Fruit fly (Drosophila melanogaster) whole organism, prepupa: Measurements from ENCODE around the gene CG11368.

ENCODE experiments used
- Blimp-1 ChIP-seq: fragments of 200-800 bp; sonication (Bioruptor generic); optimal IDR thresholded peaks from 3 replicates; lab custom pipeline; 2017; ENCODE audit warnings: missing biosample characterization, missing genetic modification characterization, mild to moderate bottlenecking, moderate library complexity, missing genetic modification reagents
- CG10631 ChIP-seq: fragments of 200-800 bp; sonication (Bioruptor generic); optimal IDR thresholded peaks from 2 replicates; lab custom pipeline; 2016; ENCODE audit warnings: missing biosample characterization, missing genetic modification characterization
- CG10669 ChIP-seq: fragments of 200-800 bp; sonication (Bioruptor generic); optimal IDR thresholded peaks from 3 replicates; lab custom pipeline; 2018; ENCODE audit warnings: missing biosample characterization, mild to moderate bottlenecking, missing genetic modification characterization, moderate library complexity
- CG11294 ChIP-seq: fragments of 200-800 bp; sonication (Bioruptor generic); IDR thresholded peaks from 2 replicates; pipeline ENCODE4 v1.3.6; 2022; ENCODE audit warnings: missing biosample characterization, missing genetic modification characterization
- CG11902 ChIP-seq: fragments of 200-800 bp; sonication (Bioruptor generic); optimal IDR thresholded peaks from 3 replicates; lab custom pipeline; 2016; ENCODE audit warnings: missing biosample characterization, missing genetic modification characterization
- CG16779 ChIP-seq: fragments of 200-800 bp; sonication (Bioruptor generic); optimal IDR thresholded peaks from 3 replicates; lab custom pipeline; 2017; ENCODE audit warnings: missing biosample characterization, mild to moderate bottlenecking, missing genetic modification characterization
- CG3032 ChIP-seq: fragments of 200-800 bp; optimal IDR thresholded peaks from 2 replicates; lab custom pipeline; 2019; ENCODE audit warnings: missing biosample characterization, mild to moderate bottlenecking, missing genetic modification characterization, moderate library complexity
- CG32006 ChIP-seq: fragments of 200-800 bp; sonication (Bioruptor generic); optimal IDR thresholded peaks from 3 replicates; lab custom pipeline; 2017; ENCODE audit warnings: missing biosample characterization, mild to moderate bottlenecking, missing genetic modification characterization
- CG6808 ChIP-seq: fragments of 200-800 bp; sonication (Bioruptor generic); optimal IDR thresholded peaks from 3 replicates; lab custom pipeline; 2017; ENCODE audit warnings: missing biosample characterization, missing genetic modification characterization, mild to moderate bottlenecking, moderate library complexity, missing genetic modification reagents
- CG7368 ChIP-seq: fragments of 200-800 bp; sonication (Bioruptor generic); optimal IDR thresholded peaks from 3 replicates; lab custom pipeline; 2016; ENCODE audit warnings: missing biosample characterization, missing genetic modification characterization
- CG8119 ChIP-seq: fragments of 200-800 bp; sonication (Bioruptor generic); IDR thresholded peaks from 3 replicates; pipeline ENCODE4 v1.3.6; 2022; ENCODE audit warnings: missing biosample characterization, missing genetic modification characterization
- CG8632 ChIP-seq: fragments of 200-800 bp; sonication (Bioruptor generic); optimal IDR thresholded peaks from 3 replicates; lab custom pipeline; 2016; ENCODE audit warnings: missing biosample characterization, missing genetic modification characterization
- CG9139 ChIP-seq: fragments of 200-800 bp; sonication (Bioruptor generic); optimal IDR thresholded peaks from 3 replicates; lab custom pipeline; 2017; ENCODE audit warnings: missing biosample characterization, mild to moderate bottlenecking, missing genetic modification characterization
- Eip75B ChIP-seq: fragments of 200-800 bp; sonication (Bioruptor generic); optimal IDR thresholded peaks from 3 replicates; lab custom pipeline; 2016; ENCODE audit warnings: missing biosample characterization, missing genetic modification characterization
- Eip78C ChIP-seq: fragments of 200-800 bp; sonication (Bioruptor generic); peaks from one replicate; lab custom pipeline; 2016; ENCODE audit warnings: missing biosample characterization, missing genetic modification characterization
- Eip93F ChIP-seq: fragments of 200-800 bp; sonication (Bioruptor generic); optimal IDR thresholded peaks from 2 replicates; lab custom pipeline; 2016; ENCODE audit warnings: missing biosample characterization, mild to moderate bottlenecking, missing genetic modification characterization
- Hr38 ChIP-seq: sonication (Bioruptor generic); optimal IDR thresholded peaks from 2 replicates; lab custom pipeline; 2016; ENCODE audit warnings: missing biosample characterization, missing genetic modification characterization
- Hr4 ChIP-seq: fragments of 200-800 bp; sonication (Bioruptor generic); optimal IDR thresholded peaks from 3 replicates; lab custom pipeline; 2016; ENCODE audit warnings: missing biosample characterization, missing genetic modification characterization
- OdsH ChIP-seq: fragments of 200-800 bp; sonication (Bioruptor generic); optimal IDR thresholded peaks from 3 replicates; lab custom pipeline; 2016; ENCODE audit warnings: missing biosample characterization, missing genetic modification characterization
- Sox102F ChIP-seq: fragments of 200-800 bp; sonication (Bioruptor generic); optimal IDR thresholded peaks from 2 replicates; lab custom pipeline; 2016; ENCODE audit warnings: missing biosample characterization, mild to moderate bottlenecking, missing genetic modification characterization
- acj6 ChIP-seq: fragments of 200-800 bp; sonication (Bioruptor generic); optimal IDR thresholded peaks from 3 replicates; lab custom pipeline; 2016; ENCODE audit warnings: missing biosample characterization, missing genetic modification characterization
- dac ChIP-seq: fragments of 200-800 bp; sonication (Bioruptor generic); optimal IDR thresholded peaks from 2 replicates; lab custom pipeline; 2017; ENCODE audit warnings: missing biosample characterization, mild to moderate bottlenecking, missing genetic modification characterization
- dsx ChIP-seq: fragments of 200-800 bp; optimal IDR thresholded peaks from 3 replicates; lab custom pipeline; 2019; ENCODE audit warnings: missing biosample characterization, mild to moderate bottlenecking, missing genetic modification characterization, moderate library complexity; ENCODE audit not compliant: poor library complexity, severe bottlenecking
- eg ChIP-seq: fragments of 200-800 bp; sonication (Bioruptor generic); IDR thresholded peaks from 3 replicates; pipeline ENCODE4 v1.3.6; 2022; ENCODE audit warnings: missing biosample characterization, missing genetic modification characterization
- esn ChIP-seq: fragments of 200-800 bp; sonication (Bioruptor generic); optimal IDR thresholded peaks from 2 replicates; lab custom pipeline; 2016; ENCODE audit warnings: missing biosample characterization, mild to moderate bottlenecking, missing genetic modification characterization, moderate library complexity
- fd85E ChIP-seq: fragments of 200-800 bp; sonication (Bioruptor generic); optimal IDR thresholded peaks from 3 replicates; lab custom pipeline; 2016; ENCODE audit warnings: missing biosample characterization, missing genetic modification characterization
- lz ChIP-seq: fragments of 200-800 bp; sonication (Bioruptor generic); optimal IDR thresholded peaks from 3 replicates; lab custom pipeline; 2016; ENCODE audit warnings: missing biosample characterization, missing genetic modification characterization
- net ChIP-seq: fragments of 200-800 bp; sonication (Bioruptor generic); optimal IDR thresholded peaks from 3 replicates; lab custom pipeline; 2016; ENCODE audit warnings: missing biosample characterization, missing genetic modification characterization
- pdm3 ChIP-seq: fragments of 200-800 bp; sonication (Bioruptor generic); optimal IDR thresholded peaks from 3 replicates; lab custom pipeline; 2016; ENCODE audit warnings: missing biosample characterization, missing genetic modification characterization
- spab ChIP-seq: fragments of 200-800 bp; sonication (Bioruptor generic); optimal IDR thresholded peaks from 2 replicates; lab custom pipeline; 2017; ENCODE audit warnings: missing biosample characterization, mild to moderate bottlenecking, missing genetic modification characterization, missing genetic modification reagents
- svp ChIP-seq: fragments of 200-800 bp; sonication (Bioruptor generic); peaks from one replicate; lab custom pipeline; 2016; ENCODE audit warnings: missing biosample characterization, missing genetic modification characterization
- topi ChIP-seq: fragments of 200-800 bp; sonication (Bioruptor generic); optimal IDR thresholded peaks from 3 replicates; lab custom pipeline; 2016; ENCODE audit warnings: missing biosample characterization, missing genetic modification characterization

The CG11368 gene

dm6 chrX:7415027-7415426 lies 37.0 kb upstream of the CG11368 start:
- no peak for TF ChIP-seq acj6
- no peak for TF ChIP-seq dac
- no peak for TF ChIP-seq svp (GFP tag; lab: Kevin White, UChicago)
- no peak for TF ChIP-seq CG6808 (GFP tag; lab: Kevin White, UChicago)
- TF ChIP-seq Hr38 (GFP tag; lab: Kevin White, UChicago), result no peak
- no peak for TF ChIP-seq CG3032 (tag; lab: Kevin White, UChicago)
- TF ChIP-seq CG32006 (GFP tag; lab: Kevin White, UChicago), result no peak
- TF ChIP-seq CG10631 (GFP tag; lab: Kevin White, UChicago), result no peak
- TF ChIP-seq pdm3 (GFP tag; lab: Kevin White, UChicago), result no peak

DNA sequence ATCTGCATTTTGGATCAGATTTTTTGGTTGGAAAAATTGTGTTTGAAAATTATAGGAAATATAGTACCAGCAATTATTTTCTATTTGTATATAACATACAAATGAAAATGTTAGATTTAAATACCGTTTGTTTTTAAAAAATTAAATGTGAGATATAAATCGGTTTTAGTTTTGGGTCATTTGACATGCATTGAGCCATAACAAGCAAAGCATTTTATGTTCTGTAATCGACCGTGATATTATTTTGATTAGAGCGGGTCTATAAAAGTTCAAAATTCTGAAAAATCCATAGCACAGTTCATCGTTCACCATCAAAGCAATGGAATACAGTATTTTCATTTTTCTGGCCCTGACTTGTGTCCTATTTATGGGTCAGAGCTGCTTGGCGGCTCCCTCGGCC lies 35.1 kb upstream of the CG11368 start, which contains the start of gene CG34337:
TSS of gene CG34337 (plus strand) at position 301 of the 400 bp plus-strand sequence.
- TF ChIP-seq OdsH (no peak), lz (GFP tag; lab: Kevin White, UChicago) (no peak), CG10631 (GFP tag; lab: Kevin White, UChicago) (no peak), CG16779 (tag; lab: Kevin White, UChicago) (no peak), Sox102F (GFP tag; lab: Kevin White, UChicago) (no peak), CG8119 (GFP tag; lab: Robert Waterston, UW) (no peak), Eip93F (GFP tag; lab: Kevin White, UChicago) (no peak), CG11294 (GFP tag; lab: Robert Waterston, UW) (no peak), Eip75B (GFP tag; lab: Kevin White, UChicago) (no peak), Hr4 (GFP tag; lab: Kevin White, UChicago) (no peak), CG11902 (GFP tag; lab: Kevin White, UChicago) (no peak), eg (GFP tag; lab: Robert Waterston, UW) (no peak), CG9139 (GFP tag; lab: Kevin White, UChicago) (no peak), dsx (GFP tag; lab: Kevin White, UChicago) (no peak), dac (no peak), fd85E (GFP tag; lab: Kevin White, UChicago) (no peak), CG8632 (GFP tag; lab: Kevin White, UChicago) (no peak), CG6808 (GFP tag; lab: Kevin White, UChicago) (no peak), Blimp-1 (GFP tag; lab: Kevin White, UChicago) (no peak)
- TF ChIP-seq, all 60 proteins: peak for 0

dm6 chrX:7417875-7418274 lies 34.1 kb upstream of the CG11368 start:
- TF ChIP-seq net, result no peak
- no peak for TF ChIP-seq topi
- TF ChIP-seq CG3032 (tag; lab: Kevin White, UChicago), result no peak
- no peak for TF ChIP-seq CG32006 (GFP tag; lab: Kevin White, UChicago)
- no peak for TF ChIP-seq spab (GFP tag; lab: Kevin White, UChicago)

dm6 chrX:7418294-7418693 lies 33.7 kb upstream of the CG11368 start, which contains the start of gene rumpel:
rumpel (plus strand) TSS chrX:7418594.
- TF ChIP-seq CG7368 (GFP tag; lab: Kevin White, UChicago) (no peak), CG11294 (GFP tag; lab: Robert Waterston, UW) (no peak), CG9139 (GFP tag; lab: Kevin White, UChicago) (no peak)

dm6 chrX:7422577-7422976 lies 29.4 kb upstream of the CG11368 start:
- no peak for TF ChIP-seq acj6
- TF ChIP-seq esn (GFP tag; lab: Kevin White, UChicago), result no peak
- no peak for TF ChIP-seq CG10669 (GFP tag; lab: Kevin White, UChicago)
- TF ChIP-seq fd85E (GFP tag; lab: Kevin White, UChicago), result no peak
- no peak for TF ChIP-seq Eip78C (GFP tag; lab: Kevin White, UChicago)
- TF ChIP-seq net, result no peak
- no peak for TF ChIP-seq Blimp-1 (GFP tag; lab: Kevin White, UChicago)
- no peak for TF ChIP-seq lz (GFP tag; lab: Kevin White, UChicago)
- TF ChIP-seq CG11294 (GFP tag; lab: Robert Waterston, UW), result no peak
